Worm (Caenorhabditis elegans) whole organism, young adult: ENCODE data around the gene cest-13.

ENCODE experiments used
- B0035.1 ChIP-seq: sonication (generic microtip); optimal IDR thresholded peaks from 2 replicates; lab custom pipeline; 2016; ENCODE audit warnings: missing genetic modification characterization, mild to moderate bottlenecking, missing compliant biosample characterization, missing genotype, missing genetic modification reagents
- B0261.1 ChIP-seq: sonication (generic microtip); optimal IDR thresholded peaks from 2 replicates; lab custom pipeline; 2016; ENCODE audit warnings: mild to moderate bottlenecking, missing genetic modification characterization, moderate library complexity, missing compliant biosample characterization
- C17E4.6 ChIP-seq: fragments of 200-800 bp; sonication (Bioruptor generic); IDR thresholded peaks from 2 replicates; pipeline ENCODE4 v1.3.6; 2022; ENCODE audit warnings: missing genetic modification reagents, missing genetic modification characterization, missing compliant biosample characterization
- D2030.7 ChIP-seq: fragments of 200-800 bp; sonication (Bioruptor generic); IDR thresholded peaks from 2 replicates; pipeline ENCODE4 v1.3.6; 2022; ENCODE audit warnings: missing genetic modification reagents, missing genetic modification characterization, missing compliant biosample characterization
- F10E7.11 ChIP-seq: sonication (generic microtip); optimal IDR thresholded peaks from 2 replicates; lab custom pipeline; 2017; ENCODE audit warnings: mild to moderate bottlenecking, missing genetic modification characterization, moderate library complexity, missing compliant biosample characterization
- F22D6.2 ChIP-seq: sonication (generic microtip); optimal IDR thresholded peaks from 2 replicates; lab custom pipeline; 2016; ENCODE audit warnings: mild to moderate bottlenecking, missing genetic modification characterization, missing compliant biosample characterization
- F39B2.1 ChIP-seq: fragments of 200-800 bp; sonication (Bioruptor generic); IDR thresholded peaks from 2 replicates; pipeline ENCODE4 v1.3.6; 2022; ENCODE audit warnings: missing genetic modification reagents, missing genetic modification characterization, missing compliant biosample characterization
- F55B11.4 ChIP-seq: sonication (generic microtip); optimal IDR thresholded peaks from 2 replicates; lab custom pipeline; 2016; ENCODE audit warnings: missing compliant biosample characterization, missing genetic modification characterization, borderline replicate concordance; ENCODE audit not compliant: insufficient read depth
- F57A8.1 ChIP-seq: fragments of 200-800 bp; sonication (Bioruptor generic); optimal IDR thresholded peaks from 2 replicates; lab custom pipeline; 2018; ENCODE audit warnings: mild to moderate bottlenecking, missing genetic modification characterization, moderate library complexity, missing compliant biosample characterization
- T26A5.8 ChIP-seq: sonication (generic microtip); optimal IDR thresholded peaks from 2 replicates; lab custom pipeline; 2016; ENCODE audit warnings: missing genetic modification characterization, missing compliant biosample characterization
- Y79H2A.3 ChIP-seq: fragments of 200-800 bp; sonication (Bioruptor generic); conservative IDR thresholded peaks from 2 replicates; pipeline ENCODE4 v1.3.6; 2022; ENCODE audit warnings: missing genetic modification reagents, missing genetic modification characterization, missing compliant biosample characterization
- ama-1 ChIP-seq, 3 experiments: fragments of 150-350 bp in 1 of 3; sonication (generic microtip) in 2 of 3; optimal IDR thresholded peaks; 2 replicates each; lab custom pipeline; 2014 to 2018; ENCODE audit warnings: missing biosample characterization in 2 of 3, missing genetic modification characterization in 2 of 3, missing genetic modification reagents in 2 of 3
- aptf-2 ChIP-seq: fragments of 200-800 bp; sonication (Bioruptor generic); conservative IDR thresholded peaks from 2 replicates; pipeline ENCODE4 v1.3.6; 2022; ENCODE audit warnings: missing genetic modification reagents, missing genetic modification characterization, missing compliant biosample characterization
- athp-1 ChIP-seq: sonication (generic microtip); optimal IDR thresholded peaks from 2 replicates; lab custom pipeline; 2017; ENCODE audit warnings: mild to moderate bottlenecking, missing genetic modification characterization, missing compliant biosample characterization
- bed-2 ChIP-seq: fragments of 200-800 bp; sonication (Bioruptor generic); IDR thresholded peaks from 2 replicates; pipeline ENCODE4 v1.3.6; 2022; ENCODE audit warnings: missing genetic modification reagents, missing genetic modification characterization, missing compliant biosample characterization
- ccch-3 ChIP-seq: fragments of 200-800 bp; sonication (Bioruptor generic); optimal IDR thresholded peaks from 2 replicates; lab custom pipeline; 2018; ENCODE audit warnings: mild to moderate bottlenecking, missing genetic modification characterization, missing compliant biosample characterization
- ceh-100 ChIP-seq: fragments of 200-800 bp; sonication (Bioruptor generic); IDR thresholded peaks from 2 replicates; pipeline ENCODE4 v1.3.6; 2022; ENCODE audit warnings: missing genetic modification reagents, missing genetic modification characterization, missing compliant biosample characterization
- ceh-27 ChIP-seq: fragments of 200-800 bp; sonication (Bioruptor generic); optimal IDR thresholded peaks from 2 replicates; lab custom pipeline; 2018; ENCODE audit warnings: mild to moderate bottlenecking, missing genetic modification characterization, moderate library complexity, missing compliant biosample characterization
- ceh-79 ChIP-seq: sonication (generic microtip); optimal IDR thresholded peaks from 2 replicates; lab custom pipeline; 2017; ENCODE audit warnings: mild to moderate bottlenecking, missing genetic modification characterization, missing compliant biosample characterization
- egl-44 ChIP-seq: fragments of 200-800 bp; sonication (Bioruptor generic); IDR thresholded peaks from 2 replicates; pipeline ENCODE4 v1.3.6; 2022; ENCODE audit warnings: missing genetic modification reagents, missing genetic modification characterization, missing compliant biosample characterization
- ekl-4 ChIP-seq: fragments of 200-800 bp; sonication (Bioruptor generic); IDR thresholded peaks from 2 replicates; pipeline ENCODE4 v1.3.6; 2022; ENCODE audit warnings: missing genetic modification reagents, missing genetic modification characterization, missing compliant biosample characterization
- gei-17 ChIP-seq: fragments of 200-800 bp; sonication (Bioruptor generic); optimal IDR thresholded peaks from 2 replicates; lab custom pipeline; 2018; ENCODE audit warnings: mild to moderate bottlenecking, missing genetic modification characterization, missing compliant biosample characterization
- him-1 ChIP-seq: sonication (generic microtip); optimal IDR thresholded peaks from 2 replicates; lab custom pipeline; 2016; ENCODE audit warnings: missing genotype, missing genetic modification reagents, missing genetic modification characterization, missing compliant biosample characterization
- hmg-1.2 ChIP-seq: fragments of 200-800 bp; sonication (Bioruptor generic); IDR thresholded peaks from 2 replicates; pipeline ENCODE4 v1.3.6; 2022; ENCODE audit warnings: missing genetic modification reagents, missing genetic modification characterization, missing compliant biosample characterization
- hmg-20 ChIP-seq: fragments of 200-800 bp; sonication (Bioruptor generic); IDR thresholded peaks from 2 replicates; pipeline ENCODE4 v1.3.6; 2022; ENCODE audit warnings: missing genetic modification reagents, missing genetic modification characterization, missing compliant biosample characterization
- hsf-1 ChIP-seq: fragments of 200-800 bp; sonication (Bioruptor generic); IDR thresholded peaks from 2 replicates; pipeline ENCODE4 v1.3.6; 2022; ENCODE audit warnings: missing genetic modification reagents, missing genetic modification characterization, missing compliant biosample characterization
- let-607 ChIP-seq, 2 experiments: fragments of 200-800 bp in 1 of 2; sonication (Bioruptor generic) in 1 of 2; sonication (generic microtip) in 1 of 2; optimal IDR thresholded peaks; 2 replicates each; lab custom pipeline; 2016 to 2018; ENCODE audit warnings: mild to moderate bottlenecking in 2 of 2, missing compliant biosample characterization in 2 of 2, missing genetic modification characterization in 2 of 2, moderate library complexity in 2 of 2, missing genotype in 1 of 2
- lin-26 ChIP-seq: fragments of 200-800 bp; sonication (Bioruptor generic); IDR thresholded peaks from 2 replicates; pipeline ENCODE4 v1.3.6; 2022; ENCODE audit warnings: missing genetic modification reagents, missing genetic modification characterization, missing compliant biosample characterization
- lin-35 ChIP-seq, 3 experiments: fragments of 150-350 bp in 2 of 3; sonication (generic microtip) in 1 of 3; optimal IDR thresholded peaks; 2 replicates each; lab custom pipeline; 2014 to 2018; ENCODE audit warnings: missing biosample characterization in 3 of 3, missing genetic modification characterization in 3 of 3, missing genetic modification reagents in 3 of 3
- madf-8 ChIP-seq: fragments of 200-800 bp; sonication (Bioruptor generic); conservative IDR thresholded peaks from 2 replicates; pipeline ENCODE4 v1.3.6; 2022; ENCODE audit warnings: missing genetic modification reagents, missing genetic modification characterization, missing compliant biosample characterization
- mcd-1 ChIP-seq: fragments of 200-800 bp; sonication (Bioruptor generic); IDR thresholded peaks from 2 replicates; pipeline ENCODE4 v1.3.6; 2022; ENCODE audit warnings: missing genetic modification reagents, missing genetic modification characterization, missing compliant biosample characterization
- nfya-1 ChIP-seq: sonication (generic microtip); optimal IDR thresholded peaks from 2 replicates; lab custom pipeline; 2017; ENCODE audit warnings: antibody characterized with exemption, missing compliant biosample characterization, missing genetic modification characterization, borderline replicate concordance; ENCODE audit not compliant: insufficient read depth
- nfya-2 ChIP-seq: fragments of 200-800 bp; sonication (Bioruptor generic); IDR thresholded peaks from 2 replicates; pipeline ENCODE4 v1.3.6; 2022; ENCODE audit warnings: missing genetic modification reagents, missing genetic modification characterization, missing compliant biosample characterization
- nhr-90 ChIP-seq: sonication (generic microtip); optimal IDR thresholded peaks from 2 replicates; lab custom pipeline; 2016; ENCODE audit warnings: missing genotype, mild to moderate bottlenecking, missing genetic modification characterization, missing compliant biosample characterization
- pbrm-1 ChIP-seq: fragments of 200-800 bp; sonication (Bioruptor generic); IDR thresholded peaks from 2 replicates; pipeline ENCODE4 v1.3.6; 2022; ENCODE audit warnings: missing genetic modification reagents, missing genetic modification characterization, missing compliant biosample characterization
- rpc-1 ChIP-seq, 2 experiments: fragments of 150-350 bp in 1 of 2; sonication (generic microtip) in 1 of 2; optimal IDR thresholded peaks; 2 replicates each; lab custom pipeline; 2014 to 2018; ENCODE audit warnings: missing biosample characterization in 1 of 2, missing genetic modification characterization in 1 of 2, missing genetic modification reagents in 1 of 2, missing genotype in 1 of 2
- sdz-38 ChIP-seq: sonication (generic microtip); optimal IDR thresholded peaks from 2 replicates; lab custom pipeline; 2016; ENCODE audit warnings: missing genotype, missing genetic modification characterization, missing compliant biosample characterization
- snpc-4 ChIP-seq, 5 experiments: fragments of 150-350 bp in 1 of 5; sonication (generic microtip) in 4 of 5; optimal IDR thresholded peaks; 2 replicates each; lab custom pipeline; 2014 to 2018; ENCODE audit warnings: missing genetic modification characterization in 5 of 5, missing biosample characterization in 3 of 5, antibody characterized with exemption in 2 of 5, mild to moderate bottlenecking in 2 of 5, missing compliant biosample characterization in 2 of 5, missing genotype in 2 of 5, moderate library complexity in 2 of 5, missing genetic modification reagents in 1 of 5
- sptf-2 ChIP-seq: fragments of 200-800 bp; sonication (Bioruptor generic); optimal IDR thresholded peaks from 2 replicates; lab custom pipeline; 2018; ENCODE audit warnings: mild to moderate bottlenecking, missing genetic modification characterization, missing compliant biosample characterization
- tbp1 ChIP-seq: fragments of 200-800 bp; sonication (Bioruptor generic); optimal IDR thresholded peaks from 2 replicates; lab custom pipeline; 2018; ENCODE audit warnings: mild to moderate bottlenecking, missing genetic modification characterization, missing compliant biosample characterization
- xnd-1 ChIP-seq: sonication (generic microtip); optimal IDR thresholded peaks from 2 replicates; lab custom pipeline; 2016; ENCODE audit warnings: missing genotype, missing genetic modification reagents, missing genetic modification characterization, missing compliant biosample characterization
- zim-3 ChIP-seq: sonication (generic microtip); optimal IDR thresholded peaks from 2 replicates; lab custom pipeline; 2017; ENCODE audit warnings: mild to moderate bottlenecking, missing genetic modification characterization, moderate library complexity, missing compliant biosample characterization
- ztf-18 ChIP-seq: sonication (generic microtip); optimal IDR thresholded peaks from 2 replicates; lab custom pipeline; 2016; ENCODE audit warnings: missing genotype, mild to moderate bottlenecking, missing genetic modification characterization, missing compliant biosample characterization
- ztf-25 ChIP-seq: fragments of 200-800 bp; sonication (Bioruptor generic); IDR thresholded peaks from 2 replicates; pipeline ENCODE4 v1.3.6; 2022; ENCODE audit warnings: missing genetic modification reagents, missing genetic modification characterization, missing compliant biosample characterization

cest-13 gene

ce11 chrX:13716313-13716712 is 43.7 kb upstream of the cest-13 start (continued):
- TF ChIP-seq ztf-18 (tag; lab: Kevin White, UChicago) (peak; percentile 19), F39B2.1 (no peak), ceh-100 (no peak), hmg-1.2 (GFP tag; lab: Robert Waterston, UW) (peak; percentile 49), ceh-79 (tag; lab: Kevin White, UChicago) (no peak), ccch-3 (no peak), aptf-2 (0 out of 2 replicates have a peak, but pooled peaks have one; percentile 9), gei-17 (no peak), B0035.1 (tag; lab: Kevin White, UChicago) (no peak), nfya-2 (GFP tag; lab: Robert Waterston, UW) (no peak), nhr-90 (tag; lab: Kevin White, UChicago) (peak; percentile 25), F57A8.1 (GFP tag; lab: Kevin White, UChicago) (no peak), rpc-1 (optimal IDR thresholded peaks at IDR 0.05; lab: Kevin White, UChicago) (peak; percentile 68), rpc-1 (tag; optimal IDR thresholded peaks at IDR 0.05; lab: Kevin White, UChicago) (peak; percentile 67), B0261.1 (tag; lab: Kevin White, UChicago) (peak; percentile 81), ama-1 (optimal IDR thresholded peaks at IDR 0.05; lab: Kevin White, UChicago) (no peak), ama-1 (GFP tag; optimal IDR thresholded peaks at IDR 0.05; lab: Kevin White, UChicago) (peak in 1 of 2 experiments; percentile 59), zim-3 (peak; percentile 31), sptf-2 (GFP tag; lab: Kevin White, UChicago) (no peak), madf-8 (GFP tag; lab: Robert Waterston, UW) (no peak), F55B11.4 (tag; lab: Kevin White, UChicago) (no peak), pbrm-1 (GFP tag; lab: Robert Waterston, UW) (0 out of 2 replicates have a peak, but pooled peaks have one; percentile 8), athp-1 (tag; lab: Kevin White, UChicago) (no peak), bed-2 (GFP tag; lab: Robert Waterston, UW) (no peak), mcd-1 (GFP tag; lab: Robert Waterston, UW) (no peak), tbp1 (GFP tag; lab: Kevin White, UChicago) (peak; percentile 88), hmg-20 (GFP tag; lab: Robert Waterston, UW) (0 out of 2 replicates have a peak, but pooled peaks have one; percentile 29), T26A5.8 (tag; lab: Kevin White, UChicago) (no peak), snpc-4 (GFP tag; optimal IDR thresholded peaks at IDR 0.05; lab: Kevin White, UChicago) (no peak), snpc-4 (tag; optimal IDR thresholded peaks at IDR 0.05; lab: Kevin White, UChicago) (peak in 1 of 4 experiments; percentile 49), F22D6.2 (no peak), let-607 (tag; optimal IDR thresholded peaks at IDR 0.05; lab: Kevin White, UChicago) (peak in 1 of 2 experiments; percentile 41)

- TF ChIP-seq ztf-25 (GFP tag; lab: Robert Waterston, UW) (0 out of 2 replicates have a peak, but pooled peaks have one; percentile 31), F10E7.11 (tag; lab: Kevin White, UChicago) (no peak), B0261.1 (tag; lab: Kevin White, UChicago) (peak; percentile 69), ztf-18 (tag; lab: Kevin White, UChicago) (peak; percentile 16), hsf-1 (GFP tag; lab: Robert Waterston, UW) (no peak), rpc-1 (optimal IDR thresholded peaks at IDR 0.05; lab: Kevin White, UChicago) (peak; percentile 74), rpc-1 (tag; optimal IDR thresholded peaks at IDR 0.05; lab: Kevin White, UChicago) (peak; percentile 86), nfya-1 (tag; lab: Kevin White, UChicago) (no peak), egl-44 (no peak), bed-2 (GFP tag; lab: Robert Waterston, UW) (no peak), xnd-1 (tag; lab: Kevin White, UChicago) (no peak), tbp1 (GFP tag; lab: Kevin White, UChicago) (peak; percentile 92), ceh-79 (tag; lab: Kevin White, UChicago) (no peak), snpc-4 (GFP tag; optimal IDR thresholded peaks at IDR 0.05; lab: Kevin White, UChicago) (no peak), snpc-4 (tag; optimal IDR thresholded peaks at IDR 0.05; lab: Kevin White, UChicago) (peak in 1 of 4 experiments; percentile 66), ceh-27 (GFP tag; lab: Kevin White, UChicago) (no peak), ekl-4 (no peak), Y79H2A.3 (no peak), D2030.7 (GFP tag; lab: Robert Waterston, UW) (peak; percentile 54), nhr-90 (tag; lab: Kevin White, UChicago) (no peak), lin-35 (GFP tag; optimal IDR thresholded peaks at IDR 0.05; lab: Kevin White, UChicago) (no peak), sdz-38 (tag; lab: Kevin White, UChicago) (no peak), C17E4.6 (no peak), him-1 (tag; lab: Kevin White, UChicago) (no peak), lin-26 (GFP tag; lab: Robert Waterston, UW) (peak; percentile 73)
These were observed 42.9 kb upstream of the cest-13 start, which contains the start of gene shc-3 for ce11 chrX:13717053-13717671. TSS of gene shc-3 (plus strand) at chrX:13717536.
